Worm (Caenorhabditis elegans) whole organism, L3 larva: ENCODE measurements around the gene natc-2.
A peak's percentile ranks its signal among the peaks of the same experiment; 100 is the strongest.

Experiments
- ZK546.5 ChIP-seq: sonication (generic microtip); optimal IDR thresholded peaks from 2 replicates; lab custom pipeline; 2017; ENCODE audit warnings: missing biosample characterization, missing genetic modification characterization
- aly-2 ChIP-seq: fragments of 150-350 bp; optimal IDR thresholded peaks from 2 replicates; lab custom pipeline; 2014; ENCODE audit warnings: missing biosample characterization, missing genetic modification characterization
- ama-1 ChIP-seq: fragments of 150-350 bp; optimal IDR thresholded peaks from 2 replicates; lab custom pipeline; 2018
- ceh-16 ChIP-seq: sonication (generic microtip); optimal IDR thresholded peaks from 2 replicates; lab custom pipeline; 2017; ENCODE audit warnings: missing biosample characterization, missing genetic modification characterization
- ceh-28 ChIP-seq: fragments of 150-350 bp; optimal IDR thresholded peaks from 2 replicates; lab custom pipeline; 2014; ENCODE audit warnings: missing biosample characterization, missing genetic modification reagents, missing genetic modification characterization
- ceh-9 ChIP-seq: sonication (generic microtip); optimal IDR thresholded peaks from 2 replicates; lab custom pipeline; 2018; ENCODE audit warnings: missing biosample characterization, missing genetic modification characterization
- daf-12 ChIP-seq: fragments of 150-350 bp; optimal IDR thresholded peaks from 2 replicates; lab custom pipeline; 2014; ENCODE audit warnings: missing biosample characterization, missing genetic modification reagents, missing genetic modification characterization
- egl-27 ChIP-seq: sonication (generic microtip); optimal IDR thresholded peaks from 4 replicates; lab custom pipeline; 2017; ENCODE audit warnings: missing biosample characterization, missing genetic modification reagents, missing genetic modification characterization
- elt-3 ChIP-seq, 3 experiments: fragments of 150-350 bp in 1 of 3; sonication (generic microtip) in 2 of 3; optimal IDR thresholded peaks; 2 replicates in 2 of 3; 4 replicates in 1 of 3; lab custom pipeline; 2014 to 2017; ENCODE audit warnings: missing biosample characterization in 3 of 3, missing genetic modification characterization in 3 of 3
- eor-1 ChIP-seq, 2 experiments: fragments of 150-350 bp; optimal IDR thresholded peaks; 2 replicates each; lab custom pipeline; 2014 to 2018; ENCODE audit warnings: missing biosample characterization in 2 of 2, missing genetic modification characterization in 2 of 2
- fkh-10 ChIP-seq: sonication (generic microtip); optimal IDR thresholded peaks from 2 replicates; lab custom pipeline; 2017; ENCODE audit warnings: missing biosample characterization, missing genetic modification reagents, missing genetic modification characterization
- fos-1 ChIP-seq: fragments of 150-350 bp; optimal IDR thresholded peaks from 2 replicates; lab custom pipeline; 2014; ENCODE audit warnings: missing biosample characterization, missing genetic modification characterization
- jun-1 ChIP-seq: fragments of 150-350 bp; optimal IDR thresholded peaks from 2 replicates; lab custom pipeline; 2014; ENCODE audit warnings: missing biosample characterization, missing genetic modification reagents, missing genetic modification characterization
- lin-15B ChIP-seq: fragments of 150-350 bp; optimal IDR thresholded peaks from 2 replicates; lab custom pipeline; 2014; ENCODE audit warnings: missing biosample characterization, missing genetic modification characterization
- lin-39 ChIP-seq: fragments of 150-350 bp; optimal IDR thresholded peaks from 2 replicates; lab custom pipeline; 2018; ENCODE audit warnings: missing biosample characterization, missing genetic modification reagents, missing genetic modification characterization
- lsy-12 ChIP-seq: sonication (generic microtip); optimal IDR thresholded peaks from 2 replicates; lab custom pipeline; 2016; ENCODE audit warnings: mild to moderate bottlenecking, missing genetic modification characterization, missing compliant biosample characterization
- mml-1 ChIP-seq: fragments of 150-350 bp; sonication (generic microtip); optimal IDR thresholded peaks from 3 replicates; lab custom pipeline; 2014; ENCODE audit warnings: missing biosample characterization, missing genetic modification characterization
- nhr-12 ChIP-seq: fragments of 150-350 bp; optimal IDR thresholded peaks from 2 replicates; lab custom pipeline; 2014; ENCODE audit warnings: missing biosample characterization, missing genetic modification characterization
- nhr-23 ChIP-seq: fragments of 150-350 bp; optimal IDR thresholded peaks from 2 replicates; lab custom pipeline; 2014; ENCODE audit warnings: missing biosample characterization, missing genetic modification reagents, missing genetic modification characterization
- nhr-237 ChIP-seq: fragments of 150-350 bp; optimal IDR thresholded peaks from 2 replicates; lab custom pipeline; 2014; ENCODE audit warnings: missing biosample characterization, missing genetic modification characterization
- nhr-25 ChIP-seq: sonication (generic microtip); optimal IDR thresholded peaks from 2 replicates; lab custom pipeline; 2017; ENCODE audit warnings: missing biosample characterization, missing genetic modification characterization
- nhr-43 ChIP-seq: sonication (generic microtip); optimal IDR thresholded peaks from 2 replicates; lab custom pipeline; 2016; ENCODE audit warnings: mild to moderate bottlenecking, missing genetic modification characterization, missing compliant biosample characterization; ENCODE audit not compliant: poor library complexity, severe bottlenecking
- nhr-67 ChIP-seq: fragments of 150-350 bp; optimal IDR thresholded peaks from 2 replicates; lab custom pipeline; 2014; ENCODE audit warnings: missing biosample characterization, missing genetic modification characterization
- nhr-77 ChIP-seq: fragments of 150-350 bp; optimal IDR thresholded peaks from 2 replicates; lab custom pipeline; 2014; ENCODE audit warnings: missing biosample characterization, missing genetic modification characterization
- pha-4 ChIP-seq: fragments of 150-350 bp; optimal IDR thresholded peaks from 2 replicates; lab custom pipeline; 2014; ENCODE audit warnings: missing biosample characterization, missing genetic modification reagents, missing genetic modification characterization
- pqm-1 ChIP-seq: fragments of 150-350 bp; optimal IDR thresholded peaks from 2 replicates; lab custom pipeline; 2017; ENCODE audit warnings: missing biosample characterization, missing genetic modification characterization, inconsistent platforms
- skn-1 ChIP-seq: fragments of 150-350 bp; optimal IDR thresholded peaks from 2 replicates; lab custom pipeline; 2014; ENCODE audit warnings: missing biosample characterization, missing genetic modification characterization
- snpc-4 ChIP-seq: fragments of 150-350 bp; optimal IDR thresholded peaks from 2 replicates; lab custom pipeline; 2014; ENCODE audit warnings: missing biosample characterization, missing genetic modification characterization
- tbx-2 ChIP-seq: sonication (generic microtip); optimal IDR thresholded peaks from 2 replicates; lab custom pipeline; 2016; ENCODE audit warnings: mild to moderate bottlenecking, missing genetic modification characterization, missing compliant biosample characterization
- unc-39 ChIP-seq: sonication (generic microtip); optimal IDR thresholded peaks from 4 replicates; lab custom pipeline; 2017; ENCODE audit warnings: missing biosample characterization, missing genetic modification characterization
- unc-62 ChIP-seq: fragments of 150-350 bp; sonication (generic microtip); optimal IDR thresholded peaks from 4 replicates; lab custom pipeline; 2014; ENCODE audit warnings: missing biosample characterization, missing genetic modification reagents, missing genetic modification characterization
- zag-1 ChIP-seq: fragments of 150-350 bp; optimal IDR thresholded peaks from 2 replicates; lab custom pipeline; 2014; ENCODE audit warnings: missing biosample characterization, missing genetic modification characterization
- ztf-11 ChIP-seq: fragments of 150-350 bp; optimal IDR thresholded peaks from 2 replicates; lab custom pipeline; 2014; ENCODE audit warnings: missing biosample characterization, missing genetic modification characterization
- ztf-4 ChIP-seq: fragments of 150-350 bp; optimal IDR thresholded peaks from 2 replicates; lab custom pipeline; 2014; ENCODE audit warnings: missing biosample characterization, missing genetic modification characterization

The natc-2 gene

DNA sequence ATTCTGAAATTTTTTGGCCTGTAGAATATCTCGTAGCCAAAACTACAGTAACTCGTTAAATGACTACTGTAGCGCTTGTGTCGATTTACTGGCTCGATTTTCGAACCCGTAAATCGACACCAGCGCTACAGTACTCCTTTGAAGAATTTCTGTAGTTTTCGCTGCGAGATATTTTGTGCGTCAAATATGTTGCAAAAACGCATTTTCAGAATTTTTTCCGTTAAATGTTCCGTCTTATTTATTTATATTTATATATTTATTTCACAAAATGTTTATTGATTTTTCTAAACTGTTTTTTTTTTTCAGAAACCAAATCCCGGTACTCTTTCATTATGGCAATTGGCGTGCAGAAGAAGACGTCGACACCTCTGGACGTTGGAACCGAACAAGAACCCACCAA, at the start of gene natc-2:
natc-2 (plus strand) TSS at position 301 of the 400 bp plus-strand sequence.
- TF ChIP-seq unc-39 (no peak), skn-1 (tag; lab: Kevin White, UChicago) (no peak), nhr-12 (tag; lab: Kevin White, UChicago) (no peak), ztf-4 (tag; lab: Kevin White, UChicago) (no peak), nhr-25 (tag; lab: Kevin White, UChicago) (no peak), aly-2 (tag; lab: Kevin White, UChicago) (no peak), fos-1 (no peak), ceh-9 (no peak), lsy-12 (no peak), mml-1 (tag; lab: Kevin White, UChicago) (no peak), eor-1 (tag; optimal IDR thresholded peaks at IDR 0.05; lab: Kevin White, UChicago) (no peak), elt-3 (tag; optimal IDR thresholded peaks at IDR 0.05; lab: Kevin White, UChicago) (no peak), egl-27 (tag; lab: Kevin White, UChicago) (no peak), nhr-77 (tag; lab: Kevin White, UChicago) (no peak), pha-4 (tag; lab: Kevin White, UChicago) (no peak), nhr-237 (tag; lab: Kevin White, UChicago) (no peak), unc-62 (GFP tag; lab: Kevin White, UChicago) (no peak), nhr-67 (tag; lab: Kevin White, UChicago) (no peak), nhr-23 (tag; lab: Kevin White, UChicago) (no peak), tbx-2 (tag; lab: Kevin White, UChicago) (no peak)

DNA sequence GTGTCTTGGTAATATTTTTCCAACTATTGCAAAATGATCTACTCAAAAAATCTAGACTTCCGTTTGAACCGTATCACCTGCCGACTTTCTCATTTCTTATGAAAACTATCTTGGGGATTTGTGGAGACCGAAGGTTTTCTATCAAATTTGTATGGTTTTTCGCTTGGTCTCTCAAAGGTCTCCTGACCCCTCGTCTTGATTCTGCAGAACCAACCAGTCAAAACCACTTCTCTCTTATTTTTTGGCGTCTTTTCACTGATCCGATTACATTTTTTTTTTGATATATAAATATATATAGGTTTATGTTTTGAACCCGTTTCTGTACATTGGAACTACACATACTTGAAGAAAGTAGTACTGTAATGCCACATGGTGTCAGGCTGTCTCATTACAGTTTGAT, 48.2 kb upstream of the natc-2 start:
- TF ChIP-seq mml-1 (tag; lab: Kevin White, UChicago) (no peak), daf-12 (tag; lab: Kevin White, UChicago) (no peak), nhr-237 (tag; lab: Kevin White, UChicago) (no peak), ztf-11 (tag; lab: Kevin White, UChicago) (no peak)

- peak; percentile 59 for TF ChIP-seq pha-4 (tag; lab: Kevin White, UChicago)
- no peak for TF ChIP-seq pqm-1 (tag; lab: Kevin White, UChicago)
- TF ChIP-seq jun-1 (tag; lab: Kevin White, UChicago), result no peak
- TF ChIP-seq, all 47 proteins: peak for 1
Measured at ce11 chrV:5228513-5228912, 45.4 kb upstream of the natc-2 start.

DNA sequence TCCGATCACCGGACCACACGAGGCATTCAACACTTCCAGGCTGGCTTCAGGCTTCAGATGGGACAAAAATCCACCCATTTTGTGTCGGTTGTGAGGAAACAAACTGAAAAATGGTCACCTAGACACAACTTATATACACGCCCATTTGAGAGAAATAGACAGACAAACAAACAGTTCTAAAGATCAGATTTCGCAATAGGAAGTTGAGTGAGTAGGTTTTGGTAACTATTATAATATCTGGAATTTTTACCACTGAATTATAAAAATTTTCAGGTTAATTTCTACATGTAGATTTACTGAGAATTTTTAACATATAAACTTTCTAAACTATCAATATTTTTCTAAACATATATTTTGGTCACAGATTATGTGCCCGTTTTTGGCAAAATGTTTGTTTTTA, 40.1 kb upstream of the natc-2 start, which contains the start of gene cest-32:
cest-32 (minus strand) TSS at position 115 of the 400 bp plus-strand sequence.
- TF ChIP-seq ztf-11 (tag; lab: Kevin White, UChicago), result no peak
- peak; percentile 12 for TF ChIP-seq pha-4 (tag; lab: Kevin White, UChicago)
- no peak for TF ChIP-seq lin-39 (tag; lab: Kevin White, UChicago)
- TF ChIP-seq snpc-4, result no peak

- TF ChIP-seq ama-1 (lab: Kevin White, UChicago) (no peak), ztf-4 (tag; lab: Kevin White, UChicago) (no peak), jun-1 (tag; lab: Kevin White, UChicago) (no peak), unc-39 (no peak), ceh-16 (tag; lab: Kevin White, UChicago) (no peak), nhr-23 (tag; lab: Kevin White, UChicago) (no peak), eor-1 (tag; optimal IDR thresholded peaks at IDR 0.05; lab: Kevin White, UChicago) (no peak), fkh-10 (GFP tag; lab: Kevin White, UChicago) (no peak), ZK546.5 (no peak), egl-27 (tag; lab: Kevin White, UChicago) (no peak)
Measured at ce11 chrV:5237116-5237515, 36.8 kb upstream of the natc-2 start, which contains the start of gene cest-35.2. Gene cest-35.2, minus strand, starts transcription at chrV:5237216.

ce11 chrV:5239404-5239803, 34.5 kb upstream of the natc-2 start, which contains the start of gene C52A10.3:
Gene C52A10.3, minus strand, starts transcription at chrV:5239504.
- TF ChIP-seq daf-12 (tag; lab: Kevin White, UChicago), result no peak
- no peak for TF ChIP-seq unc-62 (GFP tag; lab: Kevin White, UChicago)
- TF ChIP-seq ama-1 (lab: Kevin White, UChicago), result no peak
- TF ChIP-seq lsy-12, result no peak
- no peak for TF ChIP-seq nhr-43 (tag; lab: Kevin White, UChicago)
- no peak for TF ChIP-seq pqm-1 (tag; lab: Kevin White, UChicago)
- no peak for TF ChIP-seq egl-27 (tag; lab: Kevin White, UChicago)
- TF ChIP-seq nhr-23 (tag; lab: Kevin White, UChicago), result no peak
- no peak for TF ChIP-seq ceh-16 (tag; lab: Kevin White, UChicago)
- no peak for TF ChIP-seq mml-1 (tag; lab: Kevin White, UChicago)
- TF ChIP-seq zag-1 (tag; lab: Kevin White, UChicago), result no peak
- TF ChIP-seq snpc-4, result no peak
- no peak for TF ChIP-seq fos-1
- TF ChIP-seq lin-15B (tag; lab: Kevin White, UChicago), result no peak
- no peak for TF ChIP-seq elt-3 (tag; optimal IDR thresholded peaks at IDR 0.05; lab: Kevin White, UChicago)
- no peak for TF ChIP-seq tbx-2 (tag; lab: Kevin White, UChicago)
- no peak for TF ChIP-seq ceh-28 (tag; lab: Kevin White, UChicago)
